Fruit fly (Drosophila melanogaster) whole organism, pupa: Measurements from ENCODE around the gene CG33341.

Experiments
- CG13204 ChIP-seq: fragments of 200-800 bp; sonication (Bioruptor generic); optimal IDR thresholded peaks from 2 replicates; lab custom pipeline; 2018; ENCODE audit warnings: missing biosample characterization, mild to moderate bottlenecking, missing genetic modification characterization, moderate library complexity
- CG14655 ChIP-seq: fragments of 200-800 bp; sonication (Bioruptor generic); optimal IDR thresholded peaks from 3 replicates; lab custom pipeline; 2017; ENCODE audit warnings: mild to moderate bottlenecking, missing biosample characterization, missing genetic modification reagents, missing genetic modification characterization
- CG15710 ChIP-seq: fragments of 200-800 bp; sonication (Bioruptor generic); optimal IDR thresholded peaks from 2 replicates; lab custom pipeline; 2018; ENCODE audit warnings: missing biosample characterization, mild to moderate bottlenecking, missing genetic modification characterization, moderate library complexity
- CG4496 ChIP-seq: fragments of 200-800 bp; sonication (Bioruptor generic); IDR thresholded peaks from 3 replicates; pipeline ENCODE4 v1.3.6; 2022; ENCODE audit warnings: missing biosample characterization, missing genetic modification characterization
- D1 ChIP-seq: fragments of 200-800 bp; sonication (Bioruptor generic); optimal IDR thresholded peaks from 2 replicates; lab custom pipeline; 2018; ENCODE audit warnings: missing biosample characterization, mild to moderate bottlenecking, missing genetic modification characterization, moderate library complexity
- Pif1B ChIP-seq: fragments of 200-800 bp; sonication (Bioruptor generic); optimal IDR thresholded peaks from 3 replicates; lab custom pipeline; 2016; ENCODE audit warnings: missing biosample characterization, missing genetic modification characterization
- fd96Ca ChIP-seq: fragments of 200-800 bp; sonication (Bioruptor generic); IDR thresholded peaks from 3 replicates; pipeline ENCODE4 v1.3.6; 2022; ENCODE audit warnings: missing biosample characterization, missing genetic modification characterization
- gl ChIP-seq: fragments of 200-800 bp; sonication (Bioruptor generic); optimal IDR thresholded peaks from 2 replicates; lab custom pipeline; 2018; ENCODE audit warnings: missing biosample characterization, mild to moderate bottlenecking, missing genetic modification characterization
- rn ChIP-seq: fragments of 200-800 bp; sonication (Bioruptor generic); IDR thresholded peaks from 2 replicates; pipeline ENCODE4 v1.3.6; 2022; ENCODE audit warnings: missing biosample characterization, missing genetic modification characterization

dm6 chr3R:24361583-24361982, 6.6 kb upstream of the CG33341 start, which contains the start of the genes CG5762 and CG33339:
- TF ChIP-seq Pif1B (no peak), rn (GFP tag; lab: Robert Waterston, UW) (no peak), CG15710 (tag; lab: Kevin White, UChicago) (no peak), CG13204 (GFP tag; lab: Kevin White, UChicago) (no peak), CG4496 (no peak), gl (tag; lab: Kevin White, UChicago) (no peak), D1 (tag; lab: Kevin White, UChicago) (no peak), fd96Ca (no peak), CG14655 (GFP tag; lab: Kevin White, UChicago) (no peak)
